Worm (Caenorhabditis elegans): ENCODE measurements around the gene sre-49.

The sre-49 gene

DNA sequence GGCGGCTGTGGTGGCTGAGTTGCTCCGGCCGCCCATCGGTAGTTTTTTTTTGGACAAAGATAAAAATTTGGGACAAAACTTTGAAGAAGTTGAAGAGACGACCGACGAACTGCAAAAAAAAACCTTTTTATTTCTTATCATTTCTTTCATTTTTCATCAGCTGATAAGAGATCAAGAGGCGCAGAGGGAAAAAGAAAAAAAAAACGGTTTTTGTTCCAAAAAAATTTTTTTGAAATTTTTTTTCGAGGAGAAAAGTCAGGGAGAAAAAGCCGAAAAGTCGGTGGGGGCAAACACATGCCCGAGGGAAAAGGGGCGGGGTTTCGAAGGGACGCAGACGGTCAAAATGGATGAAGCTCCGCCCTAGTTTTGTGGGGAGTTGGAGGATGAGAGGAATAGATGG lies 33.5 kb downstream of the sre-49 start, which contains the start of gene ras-1 (continued):
- no peak for TF ChIP-seq somi-1 (GFP tag; optimal IDR thresholded peaks at IDR 0.05)
- no peak for TF ChIP-seq xnd-1 (tag; optimal IDR thresholded peaks at IDR 0.05)
- TF ChIP-seq lag-1 (GFP tag; IDR thresholded peaks at IDR 0.05), result no peak
- no peak for TF ChIP-seq hlh-26 (GFP tag; conservative IDR thresholded peaks at IDR 0.05)
- TF ChIP-seq nfyb-1 (GFP tag; IDR thresholded peaks at IDR 0.05), result no peak
- TF ChIP-seq him-1 (tag; optimal IDR thresholded peaks at IDR 0.05), result no peak
- no peak for TF ChIP-seq egl-44 (GFP tag; IDR thresholded peaks at IDR 0.05)
- no peak for TF ChIP-seq D2030.7 (GFP tag; IDR thresholded peaks at IDR 0.05)
- no peak for TF ChIP-seq lsl-1 (GFP tag; optimal IDR thresholded peaks at IDR 0.05)
- no peak for TF ChIP-seq madf-8 (GFP tag; conservative IDR thresholded peaks at IDR 0.05)
- no peak for TF ChIP-seq B0261.1 (tag; optimal IDR thresholded peaks at IDR 0.05)
- TF ChIP-seq K11D2.4 (GFP tag; IDR thresholded peaks at IDR 0.05), result peak; percentile 74
- TF ChIP-seq nhr-80 (tag; optimal IDR thresholded peaks at IDR 0.05), result peak; percentile 64
- TF ChIP-seq hlh-12 (tag; optimal IDR thresholded peaks at IDR 0.05), result no peak
- no peak for TF ChIP-seq lin-54 (GFP tag; optimal IDR thresholded peaks at IDR 0.05)
- TF ChIP-seq ztf-18 (tag; optimal IDR thresholded peaks at IDR 0.05), result no peak
- no peak for TF ChIP-seq ekl-4 (GFP tag; IDR thresholded peaks at IDR 0.05)
- no peak for TF ChIP-seq F52B5.7 (tag; optimal IDR thresholded peaks at IDR 0.05)
- TF ChIP-seq pha-4 (tag; optimal IDR thresholded peaks at IDR 0.05), result no peak

DNA sequence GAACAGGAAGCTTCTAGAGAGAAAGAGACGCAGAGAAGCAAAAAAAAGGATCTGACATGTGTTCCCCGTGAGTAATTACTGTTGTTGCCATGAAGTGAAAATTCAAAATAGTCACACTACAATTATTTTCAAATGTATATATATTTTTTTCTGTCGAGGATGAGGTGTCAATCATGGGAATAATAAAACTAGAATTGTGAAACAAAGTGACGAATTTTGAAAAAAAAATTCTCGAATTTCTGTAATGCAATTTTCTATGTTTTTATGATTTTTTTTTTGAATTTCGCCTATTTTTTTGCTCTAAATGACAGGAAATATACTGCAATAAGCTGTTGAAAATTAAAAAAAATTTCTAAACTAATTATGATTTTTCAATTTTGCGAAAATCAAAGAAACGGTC lies 34.5 kb downstream of the sre-49 start:
- TF ChIP-seq unc-62 (GFP tag; optimal IDR thresholded peaks at IDR 0.05), result peak; percentile 92
- TF ChIP-seq nfyb-1 (GFP tag; IDR thresholded peaks at IDR 0.05), result no peak

DNA sequence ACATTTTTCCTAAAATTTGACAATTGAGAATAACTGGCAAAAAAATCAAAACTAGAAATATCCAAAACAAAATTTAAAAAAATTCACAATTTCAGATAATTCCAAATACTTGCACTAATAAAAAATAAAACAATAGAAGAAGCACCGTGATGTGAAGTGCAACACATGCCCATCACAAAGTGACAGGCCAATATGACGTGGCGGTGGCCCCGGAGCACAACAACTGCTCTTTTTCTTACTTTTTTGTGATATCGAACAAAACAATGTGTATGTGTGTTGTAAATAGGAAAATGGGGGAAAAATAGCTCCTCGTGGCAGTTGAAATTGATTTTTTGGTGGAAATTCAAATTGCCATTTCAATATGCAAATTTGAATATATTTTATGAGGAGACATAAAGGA lies 35.2 kb downstream of the sre-49 start:
- TF ChIP-seq ztf-22 (GFP tag; optimal IDR thresholded peaks at IDR 0.05) (peak; percentile 8), nfyb-1 (GFP tag; IDR thresholded peaks at IDR 0.05) (no peak), K12H6.12 (tag; optimal IDR thresholded peaks at IDR 0.05) (no peak), lir-1 (GFP tag; conservative IDR thresholded peaks at IDR 0.05) (0 out of 2 replicates have a peak, but pooled peaks have one; percentile 46), let-607 (tag; optimal IDR thresholded peaks at IDR 0.05) (peak; percentile 88 to 95), dox-1 (GFP tag; IDR thresholded peaks at IDR 0.05) (peak; percentile 45; the same call in 1 of the 2 replicates), unc-62 (GFP tag; optimal IDR thresholded peaks at IDR 0.05) (peak; percentile 91), cebp-1 (GFP tag; IDR thresholded peaks at IDR 0.05) (no peak), cebp-1 (tag; optimal IDR thresholded peaks at IDR 0.05) (peak; percentile 23), attf-5 (GFP tag; optimal IDR thresholded peaks at IDR 0.05) (peak; percentile 7), snpc-4 (GFP tag; optimal IDR thresholded peaks at IDR 0.05) (no peak), snpc-4 (tag; optimal IDR thresholded peaks at IDR 0.05) (peak in 1 of 4 experiments; percentile 50), nhr-80 (tag; optimal IDR thresholded peaks at IDR 0.05) (peak; percentile 88)

DNA sequence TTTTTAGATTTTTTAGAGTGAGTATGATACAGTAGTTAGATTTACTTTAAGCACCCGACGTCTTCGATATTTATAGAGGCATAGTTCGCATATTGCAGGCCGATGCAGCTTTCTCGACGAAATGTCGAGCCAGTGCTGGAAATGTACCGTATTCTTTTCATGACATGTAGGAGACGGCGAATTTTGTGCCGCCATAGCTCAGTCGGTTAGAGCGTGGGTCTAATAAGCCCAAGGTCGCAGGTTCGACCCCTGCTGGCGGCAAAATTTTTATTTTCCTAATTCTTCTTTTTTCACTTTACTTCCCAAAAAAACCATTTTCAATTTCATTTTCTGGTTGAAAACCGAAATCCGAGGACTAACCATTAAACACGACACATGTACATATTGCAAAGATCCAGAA lies 43.6 kb downstream of the sre-49 start:
- TF ChIP-seq tbp1 (GFP tag; optimal IDR thresholded peaks at IDR 0.05) (peak; percentile 89), nfyb-1 (GFP tag; IDR thresholded peaks at IDR 0.05) (peak; percentile 72; the same call in 1 of the 2 replicates), snpc-4 (GFP tag; optimal IDR thresholded peaks at IDR 0.05) (no peak), snpc-4 (tag; optimal IDR thresholded peaks at IDR 0.05) (peak in 1 of 4 experiments; percentile 33), Y67H2A.10 (GFP tag; conservative IDR thresholded peaks at IDR 0.05) (no peak), pha-4 (tag; optimal IDR thresholded peaks at IDR 0.05) (no peak), lsy-27 (tag; optimal IDR thresholded peaks at IDR 0.05; ENCODE audit: borderline replicate concordance, insufficient read depth) (no peak), F49E8.2 (tag; optimal IDR thresholded peaks at IDR 0.05; ENCODE audit: insufficient read depth) (peak; percentile 19), ZK185.1 (tag; optimal IDR thresholded peaks at IDR 0.05; ENCODE audit: poor library complexity, severe bottlenecking) (no peak), lin-54 (GFP tag; optimal IDR thresholded peaks at IDR 0.05) (no peak), ceh-100 (GFP tag; IDR thresholded peaks at IDR 0.05) (no peak), ama-1 (optimal IDR thresholded peaks at IDR 0.05) (no peak), ama-1 (GFP tag; optimal IDR thresholded peaks at IDR 0.05) (no peak), rpc-1 (optimal IDR thresholded peaks at IDR 0.05) (peak; percentile 52), rpc-1 (tag; optimal IDR thresholded peaks at IDR 0.05) (peak; percentile 75), akir-1 (GFP tag; optimal IDR thresholded peaks at IDR 0.05) (no peak), egl-18 (GFP tag; IDR thresholded peaks at IDR 0.05) (no peak), Y95B8A.8 (GFP tag; IDR thresholded peaks at IDR 0.05) (0 out of 2 replicates have a peak, but pooled peaks have one; percentile 17), mxl-1 (tag; optimal IDR thresholded peaks at IDR 0.05) (no peak), attf-3 (GFP tag; conservative IDR thresholded peaks at IDR 0.05) (no peak)

Data from whole organism, young adult.